Worm (Caenorhabditis elegans): ENCODE measurements around the gene fat-7.

ce11 chrV:7164210-7164609 is 11.3 kb upstream of the fat-7 start, which contains the start of gene srh-83:
- no peak for TF ChIP-seq F52B5.7 (tag; optimal IDR thresholded peaks at IDR 0.05)
- TF ChIP-seq F55B11.4 (tag; optimal IDR thresholded peaks at IDR 0.05; ENCODE audit: borderline replicate concordance, insufficient read depth), result no peak
- TF ChIP-seq lin-26 (GFP tag; IDR thresholded peaks at IDR 0.05), result no peak
- TF ChIP-seq snpc-4 (GFP tag; optimal IDR thresholded peaks at IDR 0.05), result no peak
- no peak for TF ChIP-seq snpc-4 (tag; optimal IDR thresholded peaks at IDR 0.05)
